Worm (Caenorhabditis elegans): Measurements from ENCODE around the gene ZK1055.4.
A peak's percentile ranks its signal among the peaks of the same experiment; 100 is the strongest.

ZK1055.4 gene

DNA sequence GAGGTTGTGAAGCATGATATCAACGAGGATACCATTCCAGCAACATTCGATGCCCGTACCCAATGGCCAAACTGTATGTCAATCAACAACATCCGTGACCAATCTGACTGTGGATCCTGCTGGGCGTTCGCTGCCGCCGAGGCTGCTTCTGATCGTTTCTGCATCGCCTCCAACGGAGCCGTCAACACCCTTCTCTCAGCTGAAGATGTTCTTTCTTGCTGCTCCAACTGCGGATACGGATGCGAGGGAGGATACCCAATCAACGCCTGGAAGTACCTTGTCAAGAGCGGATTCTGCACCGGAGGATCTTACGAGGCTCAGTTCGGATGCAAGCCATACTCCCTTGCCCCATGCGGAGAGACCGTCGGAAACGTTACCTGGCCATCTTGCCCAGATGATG lies 33.1 kb downstream of the ZK1055.4 start:
- TF ChIP-seq cebp-2 (GFP tag; IDR thresholded peaks at IDR 0.05) (0 out of 2 replicates have a peak, but pooled peaks have one; percentile 53), mxl-1 (tag; optimal IDR thresholded peaks at IDR 0.05) (no peak), atf-7 (tag; optimal IDR thresholded peaks at IDR 0.05) (no peak)

DNA sequence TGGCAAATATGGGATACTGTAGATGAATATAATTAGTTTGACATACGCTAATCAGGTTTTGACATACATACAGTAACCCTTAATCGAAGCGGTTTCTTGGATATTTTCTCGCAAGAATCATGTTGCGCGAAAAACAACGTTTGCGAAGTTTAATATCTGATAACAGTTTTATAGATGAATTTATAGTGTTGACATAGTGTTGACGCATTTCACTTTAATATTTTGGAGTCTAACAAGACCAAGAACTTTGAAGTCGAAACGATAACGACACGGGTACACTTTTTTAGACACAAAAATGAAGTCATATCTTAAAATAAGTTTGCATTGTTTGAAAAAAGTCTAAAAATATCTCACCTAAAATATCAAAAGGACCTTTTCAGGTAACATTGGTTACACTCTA lies 34.4 kb downstream of the ZK1055.4 start:
- TF ChIP-seq lsy-27 (tag; optimal IDR thresholded peaks at IDR 0.05; ENCODE audit: borderline replicate concordance, insufficient read depth), result no peak
- peak; percentile 23 for TF ChIP-seq nhr-80 (tag; optimal IDR thresholded peaks at IDR 0.05)
- no peak for TF ChIP-seq cebp-1 (GFP tag; IDR thresholded peaks at IDR 0.05)
- TF ChIP-seq cebp-1 (tag; optimal IDR thresholded peaks at IDR 0.05), result no peak

DNA sequence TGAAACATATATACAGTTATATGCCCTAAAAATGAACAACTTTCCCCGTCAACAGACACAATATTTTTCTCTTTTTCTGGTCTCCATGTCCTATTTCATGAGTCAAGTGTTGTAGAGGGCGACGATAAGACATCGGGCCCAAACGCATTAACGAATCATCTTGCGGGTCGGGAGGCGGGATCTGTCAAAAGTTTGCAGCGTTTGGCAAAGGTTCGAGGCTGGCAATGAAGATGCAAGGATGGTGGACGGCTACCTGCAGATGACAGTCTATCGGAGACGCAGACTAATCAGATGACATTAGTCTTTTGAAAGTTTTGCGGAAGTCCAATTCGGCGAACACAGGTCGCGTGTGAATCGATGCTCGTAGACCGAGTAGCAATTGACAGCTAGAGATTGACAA lies 38.9 kb downstream of the ZK1055.4 start:
- TF ChIP-seq die-1 (tag; optimal IDR thresholded peaks at IDR 0.05) (no peak), nhr-179 (tag; optimal IDR thresholded peaks at IDR 0.05) (no peak), rcor-1 (GFP tag; IDR thresholded peaks at IDR 0.05) (no peak), let-607 (tag; optimal IDR thresholded peaks at IDR 0.05) (no peak), ztf-28 (GFP tag; IDR thresholded peaks at IDR 0.05) (no peak), Y79H2A.3 (GFP tag; conservative IDR thresholded peaks at IDR 0.05) (no peak), nhr-120 (GFP tag; IDR thresholded peaks at IDR 0.05) (no peak), lir-1 (GFP tag; conservative IDR thresholded peaks at IDR 0.05) (no peak), ekl-4 (GFP tag; IDR thresholded peaks at IDR 0.05) (no peak), ceh-58 (GFP tag; IDR thresholded peaks at IDR 0.05) (no peak), madf-10 (tag; optimal IDR thresholded peaks at IDR 0.05) (no peak)

DNA sequence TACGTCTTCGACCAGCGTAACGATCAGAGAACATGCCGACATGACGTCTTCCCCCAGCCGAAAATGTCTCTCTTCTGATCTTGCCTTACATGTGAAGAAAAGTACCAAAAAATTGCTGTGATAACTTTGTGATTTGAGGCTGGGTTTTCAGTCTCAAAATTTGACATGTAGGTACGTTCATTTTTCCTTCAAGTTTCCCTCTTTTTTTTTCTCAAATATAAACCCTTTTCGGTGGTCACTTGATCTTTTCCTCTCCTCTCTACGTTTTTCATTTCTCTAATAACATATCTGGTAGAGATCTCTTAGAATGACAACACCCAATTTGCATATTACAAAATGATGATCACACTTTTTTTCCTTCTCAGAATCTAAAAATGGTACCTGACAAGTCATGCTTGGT lies 40.0 kb downstream of the ZK1055.4 start, which contains the start of gene nhr-37:
TSS of gene nhr-37 (plus strand) at position 301 of the 400 bp plus-strand sequence.
- TF ChIP-seq ztf-22 (GFP tag; optimal IDR thresholded peaks at IDR 0.05) (no peak), aptf-2 (GFP tag; conservative IDR thresholded peaks at IDR 0.05) (no peak), mel-28 (tag; optimal IDR thresholded peaks at IDR 0.05; ENCODE audit: borderline replicate concordance) (no peak), nhr-179 (tag; optimal IDR thresholded peaks at IDR 0.05) (no peak), lin-26 (GFP tag; IDR thresholded peaks at IDR 0.05) (no peak), lin-54 (GFP tag; optimal IDR thresholded peaks at IDR 0.05) (no peak)

DNA sequence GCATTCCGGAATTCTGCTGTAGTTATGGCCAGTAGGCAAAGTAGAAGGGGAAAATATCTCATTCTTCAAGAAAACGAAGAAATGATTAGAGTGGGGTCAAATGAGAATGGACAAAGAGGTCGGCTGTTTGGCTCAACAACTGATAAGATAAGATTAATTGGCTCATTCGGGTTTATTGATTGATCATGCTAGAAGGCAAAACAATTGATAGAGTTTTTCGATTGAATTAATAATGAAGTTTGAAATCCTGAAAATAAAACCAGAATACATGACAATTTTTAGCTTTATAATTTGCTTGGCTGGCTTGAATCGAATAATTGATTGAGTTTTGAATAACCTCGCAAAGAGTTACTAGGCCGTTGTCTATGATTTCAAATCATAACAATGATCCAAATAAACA lies 44.4 kb downstream of the ZK1055.4 start, which contains the start of gene ppt-1:
TSS of gene ppt-1 (minus strand) at position 101 of the 400 bp plus-strand sequence.
- TF ChIP-seq ceh-79 (tag; optimal IDR thresholded peaks at IDR 0.05) (no peak), somi-1 (GFP tag; optimal IDR thresholded peaks at IDR 0.05) (no peak), cebp-1 (GFP tag; IDR thresholded peaks at IDR 0.05) (no peak), cebp-1 (tag; optimal IDR thresholded peaks at IDR 0.05) (no peak)

DNA sequence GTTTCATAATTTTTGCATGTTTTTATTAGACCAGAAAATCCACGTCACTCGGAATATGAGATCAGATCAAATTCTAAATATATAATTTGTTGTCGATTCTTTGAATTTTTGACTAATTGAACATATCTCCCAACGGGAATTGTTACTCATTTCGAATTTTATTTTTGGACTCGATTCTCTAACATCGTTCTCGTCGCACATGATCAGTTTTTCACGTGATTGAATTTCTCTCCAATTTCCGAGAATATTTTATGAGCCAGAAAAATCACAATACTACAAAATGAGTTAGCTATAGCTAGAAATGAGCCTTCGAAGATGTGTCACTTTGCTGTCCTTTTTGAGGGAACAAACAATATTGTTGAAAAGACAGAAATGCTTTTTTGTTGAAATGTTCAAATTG lies 48.9 kb downstream of the ZK1055.4 start:
- TF ChIP-seq snpc-3.4 (tag; optimal IDR thresholded peaks at IDR 0.05) (no peak), ztf-3 (GFP tag; optimal IDR thresholded peaks at IDR 0.05) (no peak), xnd-1 (tag; optimal IDR thresholded peaks at IDR 0.05) (no peak), lin-26 (GFP tag; IDR thresholded peaks at IDR 0.05) (no peak), nfyb-1 (GFP tag; IDR thresholded peaks at IDR 0.05) (no peak), K11D2.4 (GFP tag; IDR thresholded peaks at IDR 0.05) (no peak), let-607 (tag; optimal IDR thresholded peaks at IDR 0.05) (no peak), ceh-40 (GFP tag; IDR thresholded peaks at IDR 0.05) (no peak), ztf-22 (GFP tag; optimal IDR thresholded peaks at IDR 0.05) (no peak), egl-44 (GFP tag; IDR thresholded peaks at IDR 0.05) (no peak), efl-1 (GFP tag; optimal IDR thresholded peaks at IDR 0.05) (no peak), chd-7 (tag; optimal IDR thresholded peaks at IDR 0.05) (no peak), ekl-4 (GFP tag; IDR thresholded peaks at IDR 0.05) (no peak), nhr-120 (GFP tag; IDR thresholded peaks at IDR 0.05) (no peak), tlf-1 (GFP tag; optimal IDR thresholded peaks at IDR 0.05) (no peak)

All from whole organism, young adult.